Fruit fly (Drosophila melanogaster) whole organism, embryonic: Measurements from ENCODE around the gene Obp19d.

Experiments used
- CG11560 ChIP-seq: fragments of 200-800 bp; sonication (Bioruptor generic); IDR thresholded peaks from 3 replicates; pipeline ENCODE4 v1.3.6; 2022; ENCODE audit warnings: missing biosample characterization, missing genetic modification characterization
- CG13894 ChIP-seq: fragments of 200-800 bp; sonication (Bioruptor generic); optimal IDR thresholded peaks from 3 replicates; lab custom pipeline; 2018; ENCODE audit warnings: missing biosample characterization, mild to moderate bottlenecking, missing genetic modification characterization, moderate library complexity
- ERR ChIP-seq: fragments of 200-800 bp; sonication (Bioruptor generic); optimal IDR thresholded peaks from 2 replicates; lab custom pipeline; 2016; ENCODE audit warnings: missing biosample characterization, missing genetic modification characterization
- Hey ChIP-seq: fragments of 200-800 bp; sonication (Bioruptor generic); optimal IDR thresholded peaks from 3 replicates; lab custom pipeline; 2018; ENCODE audit warnings: missing biosample characterization, mild to moderate bottlenecking, missing genetic modification characterization
- Hr78 ChIP-seq, 2 experiments: fragments of 200-800 bp in 1 of 2; fragments of >200 bp in 1 of 2; sonication (Bioruptor generic) in 1 of 2; optimal IDR thresholded peaks; 2 replicates each; lab custom pipeline; 2017 to 2019; ENCODE audit warnings: missing biosample characterization in 2 of 2, missing genetic modification characterization in 2 of 2, mild to moderate bottlenecking in 1 of 2, moderate library complexity in 1 of 2
- cad ChIP-seq: fragments of >200 bp; optimal IDR thresholded peaks from 2 replicates; lab custom pipeline; 2017; ENCODE audit warnings: missing biosample characterization, missing genetic modification characterization
- klu ChIP-seq: fragments of 200-800 bp; sonication (Bioruptor generic); IDR thresholded peaks from 2 replicates; pipeline ENCODE4 v1.3.6; 2022; ENCODE audit warnings: missing biosample characterization, missing genetic modification characterization
- knrl ChIP-seq: fragments of 200-800 bp; sonication (Bioruptor generic); IDR thresholded peaks from 3 replicates; pipeline ENCODE4 v1.3.6; 2022; ENCODE audit warnings: missing biosample characterization, missing genetic modification characterization; ENCODE audit not compliant: partially characterized antibody
- pita ChIP-seq: fragments of 200-800 bp; sonication (Bioruptor generic); optimal IDR thresholded peaks from 2 replicates; lab custom pipeline; 2017; ENCODE audit warnings: missing biosample characterization, mild to moderate bottlenecking, missing genetic modification characterization
- repo ChIP-seq: fragments of 200-800 bp; sonication (Bioruptor generic); optimal IDR thresholded peaks from 2 replicates; lab custom pipeline; 2016; ENCODE audit warnings: missing biosample characterization, missing genetic modification characterization
- scrt ChIP-seq: fragments of 200-800 bp; sonication (Bioruptor generic); optimal IDR thresholded peaks from 2 replicates; lab custom pipeline; 2018; ENCODE audit warnings: missing biosample characterization, mild to moderate bottlenecking, missing genetic modification characterization, moderate library complexity
- tll ChIP-seq, 2 experiments: fragments of 200-800 bp in 1 of 2; fragments of >200 bp in 1 of 2; sonication (Bioruptor generic) in 1 of 2; optimal IDR thresholded peaks; 2 replicates each; lab custom pipeline; 2017 to 2019; ENCODE audit warnings: missing biosample characterization in 2 of 2, missing genetic modification characterization in 2 of 2, mild to moderate bottlenecking in 1 of 2, moderate library complexity in 1 of 2

- TF ChIP-seq ERR (no peak), Hr78 (GFP tag; optimal IDR thresholded peaks at IDR 0.05; lab: Kevin White, UChicago) (no peak), cad (no peak), scrt (GFP tag; lab: Kevin White, UChicago) (no peak), tll (GFP tag; optimal IDR thresholded peaks at IDR 0.05; lab: Kevin White, UChicago) (no peak), CG11560 (tag; lab: Robert Waterston, UW) (no peak), repo (GFP tag; lab: Kevin White, UChicago) (no peak), CG13894 (tag; lab: Kevin White, UChicago) (no peak), knrl (no peak), klu (GFP tag; lab: Robert Waterston, UW) (no peak), pita (GFP tag; lab: Kevin White, UChicago) (no peak), Hey (tag; lab: Kevin White, UChicago) (no peak)
These were observed 5.9 kb upstream of the Obp19d start, which contains the start of gene CG15459 for dm6 chrX:20413481-20413880.
